Worm (Caenorhabditis elegans) whole organism, L4 larva: ENCODE results near the gene C44C10.9.

Source experiments
- lim-7 ChIP-seq: fragments of 200-800 bp; sonication (Bioruptor generic); IDR thresholded peaks from 2 replicates; pipeline ENCODE4 v1.3.6; 2022; ENCODE audit warnings: missing genetic modification characterization, missing compliant biosample characterization
- zip-11 ChIP-seq: fragments of 200-800 bp; sonication (Bioruptor generic); IDR thresholded peaks from 2 replicates; pipeline ENCODE4 v1.3.6; 2022; ENCODE audit warnings: missing genetic modification characterization, missing compliant biosample characterization

- TF ChIP-seq lim-7 = no peak
- no peak for TF ChIP-seq zip-11 (GFP tag; lab: Robert Waterston, UW)
Measured at ce11 chrX:11696696-11697095, 19.6 kb downstream of the C44C10.9 start, which contains the start of gene C44C10.12.
